Worm (Caenorhabditis elegans) whole organism, young adult: ENCODE measurements around the gene sid-2.

Source experiments
- T07F8.4 ChIP-seq: sonication (generic microtip); optimal IDR thresholded peaks from 2 replicates; lab custom pipeline; 2016; ENCODE audit warnings: mild to moderate bottlenecking, missing genetic modification characterization, moderate library complexity, missing compliant biosample characterization
- somi-1 ChIP-seq: fragments of 200-800 bp; sonication (Bioruptor generic); optimal IDR thresholded peaks from 2 replicates; lab custom pipeline; 2018; ENCODE audit warnings: mild to moderate bottlenecking, missing genetic modification characterization, missing compliant biosample characterization
- sptf-2 ChIP-seq: fragments of 200-800 bp; sonication (Bioruptor generic); optimal IDR thresholded peaks from 2 replicates; lab custom pipeline; 2018; ENCODE audit warnings: mild to moderate bottlenecking, missing genetic modification characterization, missing compliant biosample characterization

DNA sequence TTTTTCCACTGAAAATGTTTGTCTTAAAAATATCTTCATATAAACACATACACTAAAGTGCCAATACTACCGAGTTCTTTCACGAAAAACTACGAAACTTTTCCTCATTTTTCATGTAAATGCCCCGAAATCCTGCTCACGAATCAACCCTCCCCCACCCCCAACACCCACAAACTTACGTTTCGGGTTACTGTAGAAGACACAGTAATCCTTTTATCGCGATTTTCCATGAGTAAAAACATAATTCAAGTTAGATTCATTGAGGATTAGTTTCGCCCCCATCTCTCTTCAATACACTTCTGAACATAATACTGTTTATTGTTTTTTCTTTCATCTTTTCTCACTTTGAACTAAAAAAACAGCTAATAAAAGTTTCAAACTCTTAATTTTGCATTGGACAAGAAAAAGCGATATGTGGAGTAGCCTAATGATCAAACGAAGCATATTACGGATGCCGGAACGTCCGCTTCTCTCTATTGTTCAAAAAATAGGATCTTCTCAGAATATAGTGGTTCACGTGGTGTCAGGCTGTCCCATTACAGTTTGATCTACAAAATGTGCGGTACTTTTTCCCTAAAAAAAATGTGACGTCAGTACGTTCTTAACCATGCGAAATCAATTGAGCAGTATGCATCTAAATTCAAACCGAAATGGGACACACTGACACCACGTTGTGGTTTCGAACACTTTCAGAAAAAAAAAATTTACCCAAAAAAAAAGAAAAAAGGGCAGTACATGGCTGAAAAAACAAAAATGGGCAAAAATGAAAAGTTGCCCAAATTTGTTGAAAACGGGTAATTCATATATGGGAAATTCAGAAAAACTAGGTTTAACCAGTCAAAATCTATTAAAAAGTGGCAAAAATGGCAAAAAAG, 45.0 kb downstream of the sid-2 start:
- no peak for TF ChIP-seq T07F8.4
- no peak for TF ChIP-seq sptf-2 (GFP tag; lab: Kevin White, UChicago)
- TF ChIP-seq somi-1 (GFP tag; lab: Kevin White, UChicago) = no peak
